Fruit fly (Drosophila melanogaster): ENCODE measurements around the gene Mat89Ba.

The Mat89Ba gene

dm6 chr3R:16247609-16248499, 24.4 kb downstream of the Mat89Ba start (continued):
- peak; percentile 89 for TF ChIP-seq CG6683 (GFP tag; optimal IDR thresholded peaks at IDR 0.05)
- TF ChIP-seq eyg (GFP tag; optimal IDR thresholded peaks at IDR 0.05): peak; percentile 87
- TF ChIP-seq Hr51 (GFP tag; optimal IDR thresholded peaks at IDR 0.05): peak; percentile 25 to 72
- TF ChIP-seq onecut (GFP tag; IDR thresholded peaks at IDR 0.05): peak; percentile 83
- TF ChIP-seq Doc2 (GFP tag; IDR thresholded peaks at IDR 0.05): no peak
- no peak for TF ChIP-seq fu2 (GFP tag; optimal IDR thresholded peaks at IDR 0.05)
- no peak for TF ChIP-seq inv (GFP tag; IDR thresholded peaks at IDR 0.05; ENCODE audit: partially characterized antibody)
- TF ChIP-seq Oaz (GFP tag; IDR thresholded peaks at IDR 0.05): no peak
- peak; percentile 45; the same call in 1 of the 3 replicates for TF ChIP-seq z (GFP tag; IDR thresholded peaks at IDR 0.05)
- TF ChIP-seq CG2875 (GFP tag; optimal IDR thresholded peaks at IDR 0.05): peak; percentile 26
- peak; percentile 40 for TF ChIP-seq CG16863 (GFP tag; optimal IDR thresholded peaks at IDR 0.05)
- TF ChIP-seq ATbp (GFP tag; optimal IDR thresholded peaks at IDR 0.05): peak; percentile 57
- TF ChIP-seq MBD-R2 (GFP tag; IDR thresholded peaks at IDR 0.05): peak; percentile 48; the same call in 1 of the 2 replicates
- no peak for TF ChIP-seq Tbp (GFP tag; optimal IDR thresholded peaks at IDR 0.05)
- no peak for TF ChIP-seq ash1 (GFP tag; optimal IDR thresholded peaks at IDR 0.05)
- peak; percentile 39; the same call in 1 of the 2 replicates for TF ChIP-seq CG10366 (GFP tag; IDR thresholded peaks at IDR 0.05)
- peak; percentile 31 for TF ChIP-seq CG17186 (GFP tag; optimal IDR thresholded peaks at IDR 0.05)
- TF ChIP-seq HLHmδ (GFP tag; optimal IDR thresholded peaks at IDR 0.05): no peak
- no peak for TF ChIP-seq Hmx (GFP tag; optimal IDR thresholded peaks at IDR 0.05)
- peak; percentile 92 for TF ChIP-seq sens (GFP tag)
- TF ChIP-seq ap (GFP tag; IDR thresholded peaks at IDR 0.05): peak; percentile 34; the same call in 1 of the 2 replicates
- no peak for TF ChIP-seq CG3726 (GFP tag; IDR thresholded peaks at IDR 0.05)
- peak; percentile 67 for TF ChIP-seq mam (GFP tag; optimal IDR thresholded peaks at IDR 0.05)
- TF ChIP-seq corto (GFP tag; optimal IDR thresholded peaks at IDR 0.05): no peak
- peak; percentile 43 for TF ChIP-seq az2 (GFP tag; optimal IDR thresholded peaks at IDR 0.05)
- TF ChIP-seq CG1602 (GFP tag; optimal IDR thresholded peaks at IDR 0.05): peak; percentile 46
- TF ChIP-seq Trl (optimal IDR thresholded peaks at IDR 0.05): peak; percentile 55 to 68
- peak; percentile 79 for TF ChIP-seq Trl (GFP tag; optimal IDR thresholded peaks at IDR 0.05)
- TF ChIP-seq CG42726 (GFP tag; IDR thresholded peaks at IDR 0.05; ENCODE audit: partially characterized antibody): no peak
- peak; percentile 56 for TF ChIP-seq Ravus (GFP tag; IDR thresholded peaks at IDR 0.05)
- peak; percentile 82 for TF ChIP-seq ranshi (GFP tag; IDR thresholded peaks at IDR 0.05)
- TF ChIP-seq row (GFP tag; IDR thresholded peaks at IDR 0.05): peak; percentile 87

- peak; percentile 52 for TF ChIP-seq Med (GFP tag)
- TF ChIP-seq repo (GFP tag; optimal IDR thresholded peaks at IDR 0.05): no peak
- peak; percentile 21 for TF ChIP-seq zen (tag; optimal IDR thresholded peaks at IDR 0.05)
- no peak for TF ChIP-seq CG9437 (GFP tag; optimal IDR thresholded peaks at IDR 0.05)
- TF ChIP-seq nom (GFP tag; optimal IDR thresholded peaks at IDR 0.05): no peak
- TF ChIP-seq chinmo (GFP tag; IDR thresholded peaks at IDR 0.05; ENCODE audit: partially characterized antibody): 0 out of 4 replicates have a peak, but pooled peaks have one; percentile 59
- peak; percentile 50 for TF ChIP-seq CG8478 (optimal IDR thresholded peaks at IDR 0.05)
- peak; percentile 2 for TF ChIP-seq Ets65A (GFP tag)
- TF ChIP-seq Blimp-1 (GFP tag; optimal IDR thresholded peaks at IDR 0.05): peak; percentile 51
- 0 out of 2 replicates have a peak, but pooled peaks have one; percentile 12 for TF ChIP-seq crol (GFP tag; IDR thresholded peaks at IDR 0.05)
These were observed 25.2 kb downstream of the Mat89Ba start for dm6 chr3R:16247027-16247426.
